Fruit fly (Drosophila melanogaster): ENCODE results near the gene CG13919.

The CG13919 gene

DNA sequence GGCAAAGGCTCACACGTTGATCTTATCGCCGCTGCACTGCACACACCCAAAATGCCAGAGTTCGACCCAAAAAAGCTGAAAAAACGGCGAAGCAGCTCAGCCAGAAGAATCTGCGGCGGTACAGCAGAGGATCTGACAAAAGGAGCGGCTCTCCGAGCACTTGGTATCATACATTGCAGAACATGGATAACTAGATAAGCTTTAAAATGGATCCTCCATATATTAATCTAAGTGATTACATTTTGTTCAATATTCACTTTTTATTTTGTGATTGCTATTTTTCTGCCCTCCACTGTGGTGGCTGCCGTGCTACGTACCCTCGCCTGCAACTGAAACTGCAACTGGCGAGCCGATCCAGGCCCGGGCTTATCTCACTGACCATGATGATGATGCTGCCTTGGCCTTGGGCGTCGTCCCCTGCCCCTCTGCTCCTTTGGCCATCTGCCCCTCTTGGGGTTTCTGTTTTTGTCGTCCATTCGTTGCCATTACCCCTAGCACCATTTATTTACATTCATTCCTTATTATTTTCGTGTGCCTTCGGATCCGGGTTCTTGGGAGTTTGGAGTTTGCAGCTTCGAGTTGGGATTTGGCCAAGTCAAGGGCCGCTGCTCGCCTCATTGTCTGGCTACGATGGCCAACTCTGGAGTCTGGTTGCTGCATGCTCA is 47.0 kb downstream of the CG13919 start (continued):
- TF ChIP-seq pfk (GFP tag; optimal IDR thresholded peaks at IDR 0.05) (no peak), CG6683 (GFP tag; optimal IDR thresholded peaks at IDR 0.05) (no peak), btn (GFP tag; optimal IDR thresholded peaks at IDR 0.05) (no peak), CG1024 (GFP tag; IDR thresholded peaks at IDR 0.05) (no peak), sna (GFP tag; IDR thresholded peaks at IDR 0.05; ENCODE audit: partially characterized antibody) (no peak), sisA (GFP tag; IDR thresholded peaks at IDR 0.05) (peak; percentile 45; the same call in 1 of the 2 replicates), lov (optimal IDR thresholded peaks at IDR 0.05) (no peak), lov (GFP tag; IDR thresholded peaks at IDR 0.05) (0 out of 3 replicates have a peak, but pooled peaks have one; percentile 13), wek (GFP tag; optimal IDR thresholded peaks at IDR 0.05) (no peak), knrl (GFP tag; IDR thresholded peaks at IDR 0.05; ENCODE audit: partially characterized antibody) (no peak), schlank (tag; optimal IDR thresholded peaks at IDR 0.05) (no peak), inv (GFP tag; IDR thresholded peaks at IDR 0.05; ENCODE audit: partially characterized antibody) (no peak), lmd (GFP tag; IDR thresholded peaks at IDR 0.05) (peak; percentile 39; the same call in 1 of the 2 replicates), NC2β (GFP tag; optimal IDR thresholded peaks at IDR 0.05) (no peak), slou (GFP tag; optimal IDR thresholded peaks at IDR 0.05) (no peak), rib (GFP tag; IDR thresholded peaks at IDR 0.05) (no peak), CG12942 (GFP tag; optimal IDR thresholded peaks at IDR 0.05) (no peak), Lim3 (GFP tag; IDR thresholded peaks at IDR 0.05) (no peak), CG13424 (tag; optimal IDR thresholded peaks at IDR 0.05) (no peak), dysf (GFP tag; IDR thresholded peaks at IDR 0.05) (0 out of 3 replicates have a peak, but pooled peaks have one; percentile 14), eve (GFP tag; optimal IDR thresholded peaks at IDR 0.05) (no peak), croc (GFP tag; conservative IDR thresholded peaks at IDR 0.05) (peak; percentile 25; the same call in 1 of the 3 replicates), Xrp1 (GFP tag; IDR thresholded peaks at IDR 0.05) (peak; percentile 49), row (GFP tag; IDR thresholded peaks at IDR 0.05) (peak; percentile 43; the same call in 1 of the 3 replicates), bsh (GFP tag; optimal IDR thresholded peaks at IDR 0.05) (peak in 1 of 2 experiments; percentile 80), Ptx1 (GFP tag; IDR thresholded peaks at IDR 0.05) (0 out of 2 replicates have a peak, but pooled peaks have one; percentile 14), CG11504 (tag; optimal IDR thresholded peaks at IDR 0.05) (peak; percentile 4), CG33213 (GFP tag; optimal IDR thresholded peaks at IDR 0.05) (no peak), CG11247 (GFP tag; IDR thresholded peaks at IDR 0.05) (0 out of 2 replicates have a peak, but pooled peaks have one; percentile 16), stc (GFP tag; IDR thresholded peaks at IDR 0.05) (no peak), scrt (GFP tag; optimal IDR thresholded peaks at IDR 0.05) (no peak), trem (tag; optimal IDR thresholded peaks at IDR 0.05) (no peak), CG10543 (GFP tag; optimal IDR thresholded peaks at IDR 0.05) (no peak), CG14441 (GFP tag; IDR thresholded peaks at IDR 0.05) (peak; percentile 35; the same call in 1 of the 2 replicates), Optix (GFP tag; IDR thresholded peaks at IDR 0.05) (no peak), h (optimal IDR thresholded peaks at IDR 0.05) (no peak), HmgZ (tag; optimal IDR thresholded peaks at IDR 0.05) (no peak), TFAM (GFP tag; optimal IDR thresholded peaks at IDR 0.05) (no peak), HLH54F (GFP tag; optimal IDR thresholded peaks at IDR 0.05) (no peak), Doc3 (GFP tag; IDR thresholded peaks at IDR 0.05; ENCODE audit: partially characterized antibody) (no peak), CG10321 (GFP tag; IDR thresholded peaks at IDR 0.05) (no peak), CG11456 (GFP tag; IDR thresholded peaks at IDR 0.05) (0 out of 3 replicates have a peak, but pooled peaks have one; percentile 8), tio (GFP tag; optimal IDR thresholded peaks at IDR 0.05) (no peak), gt (GFP tag; IDR thresholded peaks at IDR 0.05) (no peak), dmrt11E (tag; optimal IDR thresholded peaks at IDR 0.05) (peak; percentile 43), CG10654 (GFP tag; optimal IDR thresholded peaks at IDR 0.05) (no peak), CG11696 (GFP tag; IDR thresholded peaks at IDR 0.05) (peak; percentile 73), Tbp (GFP tag; optimal IDR thresholded peaks at IDR 0.05) (no peak), pan (optimal IDR thresholded peaks at IDR 0.05) (no peak), pan (GFP tag; optimal IDR thresholded peaks at IDR 0.05 in 1 of 2, IDR thresholded peaks at IDR 0.05 in 1 of 2) (peak in 1 of 2 experiments; percentile 40), ato (GFP tag; IDR thresholded peaks at IDR 0.05; ENCODE audit: partially characterized antibody) (no peak)
